Fruit fly (Drosophila melanogaster): ENCODE measurements around the gene Sirt4.

DNA sequence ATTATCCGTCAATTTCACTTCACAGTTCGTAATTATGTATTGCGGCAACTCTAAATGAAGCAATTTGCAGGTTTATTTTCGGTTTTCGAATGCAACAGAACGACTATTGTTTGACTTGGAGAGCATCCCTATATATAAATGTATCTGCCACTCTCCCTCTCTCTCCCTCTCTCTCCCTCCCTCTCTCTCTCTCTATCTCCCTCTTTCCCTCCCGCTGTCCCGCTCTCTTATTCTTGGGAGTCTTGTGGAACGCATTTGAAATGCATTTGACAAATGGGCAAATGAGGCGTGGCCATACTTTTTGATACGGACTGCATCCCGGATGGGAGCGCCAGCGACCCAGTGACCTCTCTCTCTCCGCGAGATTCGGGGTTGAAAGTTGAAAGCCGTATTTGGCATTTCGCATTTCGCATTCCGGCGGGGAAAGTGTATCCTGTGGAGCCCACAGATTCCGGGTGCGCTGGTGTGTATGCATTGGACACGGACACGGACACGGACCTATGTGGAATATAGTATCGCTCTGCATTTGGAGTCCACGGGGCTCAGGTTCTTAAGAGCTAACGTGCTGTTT lies 29.1 kb downstream of the Sirt4 start:
- TF ChIP-seq psq (optimal IDR thresholded peaks at IDR 0.05) (no peak), ttk (optimal IDR thresholded peaks at IDR 0.05) (no peak), Sin3A (optimal IDR thresholded peaks at IDR 0.05) (no peak), insv (optimal IDR thresholded peaks at IDR 0.05) (no peak), h (optimal IDR thresholded peaks at IDR 0.05) (no peak)
